Worm (Caenorhabditis elegans) whole organism, young adult: ENCODE data around the gene bli-2.

Experiments
- F33H1.4 ChIP-seq: fragments of 200-800 bp; sonication (Bioruptor generic); IDR thresholded peaks from 2 replicates; pipeline ENCODE4 v1.3.6; 2022; ENCODE audit warnings: missing genetic modification reagents, missing genetic modification characterization, missing compliant biosample characterization
- F49E8.2 ChIP-seq: sonication (generic microtip); optimal IDR thresholded peaks from 3 replicates; lab custom pipeline; 2017; ENCODE audit warnings: missing genetic modification characterization, mild to moderate bottlenecking, missing compliant biosample characterization, antibody characterized with exemption, moderate library complexity; ENCODE audit not compliant: insufficient read depth
- Y53G8AR.9 ChIP-seq: fragments of 200-800 bp; sonication (Bioruptor generic); conservative IDR thresholded peaks from 2 replicates; pipeline ENCODE4 v1.3.6; 2022; ENCODE audit warnings: missing genetic modification reagents, missing genetic modification characterization, missing compliant biosample characterization
- Y56A3A.18 ChIP-seq: fragments of 200-800 bp; sonication (Bioruptor generic); IDR thresholded peaks from 2 replicates; pipeline ENCODE4 v1.3.6; 2022; ENCODE audit warnings: missing genetic modification reagents, missing genetic modification characterization, missing compliant biosample characterization
- ZK185.1 ChIP-seq: sonication (generic microtip); optimal IDR thresholded peaks from 2 replicates; lab custom pipeline; 2016; ENCODE audit warnings: mild to moderate bottlenecking, missing genetic modification characterization, missing compliant biosample characterization; ENCODE audit not compliant: poor library complexity, severe bottlenecking
- attf-3 ChIP-seq: fragments of 200-800 bp; sonication (Bioruptor generic); conservative IDR thresholded peaks from 2 replicates; pipeline ENCODE4 v1.3.6; 2022; ENCODE audit warnings: missing genetic modification reagents, missing genetic modification characterization, missing compliant biosample characterization
- bed-1 ChIP-seq: fragments of 200-800 bp; sonication (Bioruptor generic); IDR thresholded peaks from 2 replicates; pipeline ENCODE4 v1.3.6; 2022; ENCODE audit warnings: missing genetic modification reagents, missing genetic modification characterization, missing compliant biosample characterization
- bed-2 ChIP-seq: fragments of 200-800 bp; sonication (Bioruptor generic); IDR thresholded peaks from 2 replicates; pipeline ENCODE4 v1.3.6; 2022; ENCODE audit warnings: missing genetic modification reagents, missing genetic modification characterization, missing compliant biosample characterization
- ceh-100 ChIP-seq: fragments of 200-800 bp; sonication (Bioruptor generic); IDR thresholded peaks from 2 replicates; pipeline ENCODE4 v1.3.6; 2022; ENCODE audit warnings: missing genetic modification reagents, missing genetic modification characterization, missing compliant biosample characterization
- dox-1 ChIP-seq: fragments of 200-800 bp; sonication (Bioruptor generic); IDR thresholded peaks from 2 replicates; pipeline ENCODE4 v1.3.6; 2022; ENCODE audit warnings: missing genetic modification reagents, missing genetic modification characterization, missing compliant biosample characterization
- ekl-4 ChIP-seq: fragments of 200-800 bp; sonication (Bioruptor generic); IDR thresholded peaks from 2 replicates; pipeline ENCODE4 v1.3.6; 2022; ENCODE audit warnings: missing genetic modification reagents, missing genetic modification characterization, missing compliant biosample characterization
- him-1 ChIP-seq: sonication (generic microtip); optimal IDR thresholded peaks from 2 replicates; lab custom pipeline; 2016; ENCODE audit warnings: missing genotype, missing genetic modification reagents, missing genetic modification characterization, missing compliant biosample characterization
- hlh-12 ChIP-seq: sonication (generic microtip); optimal IDR thresholded peaks from 2 replicates; lab custom pipeline; 2016; ENCODE audit warnings: missing genetic modification characterization, missing compliant biosample characterization
- hmg-1.2 ChIP-seq: fragments of 200-800 bp; sonication (Bioruptor generic); IDR thresholded peaks from 2 replicates; pipeline ENCODE4 v1.3.6; 2022; ENCODE audit warnings: missing genetic modification reagents, missing genetic modification characterization, missing compliant biosample characterization
- hmg-20 ChIP-seq: fragments of 200-800 bp; sonication (Bioruptor generic); IDR thresholded peaks from 2 replicates; pipeline ENCODE4 v1.3.6; 2022; ENCODE audit warnings: missing genetic modification reagents, missing genetic modification characterization, missing compliant biosample characterization
- hrde-1 ChIP-seq: sonication (generic microtip); optimal IDR thresholded peaks from 2 replicates; lab custom pipeline; 2016; ENCODE audit warnings: missing genetic modification characterization, mild to moderate bottlenecking, missing compliant biosample characterization, moderate library complexity, missing genotype, missing genetic modification reagents, borderline replicate concordance
- hsf-1 ChIP-seq: fragments of 200-800 bp; sonication (Bioruptor generic); IDR thresholded peaks from 2 replicates; pipeline ENCODE4 v1.3.6; 2022; ENCODE audit warnings: missing genetic modification reagents, missing genetic modification characterization, missing compliant biosample characterization
- lag-1 ChIP-seq: fragments of 200-800 bp; sonication (Bioruptor generic); IDR thresholded peaks from 2 replicates; pipeline ENCODE4 v1.3.6; 2022; ENCODE audit warnings: missing genetic modification reagents, missing genetic modification characterization, missing compliant biosample characterization
- lin-40 ChIP-seq: sonication (generic microtip); optimal IDR thresholded peaks from 2 replicates; lab custom pipeline; 2016; ENCODE audit warnings: missing genetic modification characterization, mild to moderate bottlenecking, missing compliant biosample characterization, missing genotype, missing genetic modification reagents
- lsy-27 ChIP-seq: sonication (generic microtip); optimal IDR thresholded peaks from 2 replicates; lab custom pipeline; 2017; ENCODE audit warnings: missing genetic modification characterization, mild to moderate bottlenecking, missing compliant biosample characterization, antibody characterized with exemption, missing genotype, borderline replicate concordance; ENCODE audit not compliant: insufficient read depth
- madf-10 ChIP-seq: sonication (generic microtip); optimal IDR thresholded peaks from 2 replicates; lab custom pipeline; 2016; ENCODE audit warnings: mild to moderate bottlenecking, missing genetic modification characterization, missing compliant biosample characterization
- madf-3 ChIP-seq: fragments of 200-800 bp; sonication (Bioruptor generic); IDR thresholded peaks from 2 replicates; pipeline ENCODE4 v1.3.6; 2022; ENCODE audit warnings: missing genetic modification reagents, missing genetic modification characterization, missing compliant biosample characterization
- madf-6 ChIP-seq: fragments of 200-800 bp; sonication (Bioruptor generic); IDR thresholded peaks from 2 replicates; pipeline ENCODE4 v1.3.6; 2022; ENCODE audit warnings: missing genetic modification reagents, missing genetic modification characterization, missing compliant biosample characterization
- madf-8 ChIP-seq: fragments of 200-800 bp; sonication (Bioruptor generic); conservative IDR thresholded peaks from 2 replicates; pipeline ENCODE4 v1.3.6; 2022; ENCODE audit warnings: missing genetic modification reagents, missing genetic modification characterization, missing compliant biosample characterization
- mcd-1 ChIP-seq: fragments of 200-800 bp; sonication (Bioruptor generic); IDR thresholded peaks from 2 replicates; pipeline ENCODE4 v1.3.6; 2022; ENCODE audit warnings: missing genetic modification reagents, missing genetic modification characterization, missing compliant biosample characterization
- nfya-2 ChIP-seq: fragments of 200-800 bp; sonication (Bioruptor generic); IDR thresholded peaks from 2 replicates; pipeline ENCODE4 v1.3.6; 2022; ENCODE audit warnings: missing genetic modification reagents, missing genetic modification characterization, missing compliant biosample characterization
- nfyb-1 ChIP-seq: fragments of 200-800 bp; sonication (Bioruptor generic); IDR thresholded peaks from 2 replicates; pipeline ENCODE4 v1.3.6; 2022; ENCODE audit warnings: missing genetic modification reagents, missing genetic modification characterization, missing compliant biosample characterization
- nhr-120 ChIP-seq: fragments of 200-800 bp; sonication (Bioruptor generic); IDR thresholded peaks from 2 replicates; pipeline ENCODE4 v1.3.6; 2022; ENCODE audit warnings: missing genetic modification characterization, missing compliant biosample characterization
- nhr-27 ChIP-seq: fragments of 200-800 bp; sonication (Bioruptor generic); optimal IDR thresholded peaks from 2 replicates; lab custom pipeline; 2018; ENCODE audit warnings: mild to moderate bottlenecking, missing genetic modification characterization, moderate library complexity, missing compliant biosample characterization
- nhr-80 ChIP-seq: sonication (generic microtip); optimal IDR thresholded peaks from 2 replicates; lab custom pipeline; 2016; ENCODE audit warnings: missing genetic modification characterization, missing compliant biosample characterization
- pbrm-1 ChIP-seq: fragments of 200-800 bp; sonication (Bioruptor generic); IDR thresholded peaks from 2 replicates; pipeline ENCODE4 v1.3.6; 2022; ENCODE audit warnings: missing genetic modification reagents, missing genetic modification characterization, missing compliant biosample characterization
- pha-4 ChIP-seq: fragments of 150-350 bp; sonication (generic microtip); optimal IDR thresholded peaks from 2 replicates; lab custom pipeline; 2014; ENCODE audit warnings: missing biosample characterization, missing genetic modification reagents, missing genetic modification characterization
- rcor-1 ChIP-seq: fragments of 200-800 bp; sonication (Bioruptor generic); IDR thresholded peaks from 2 replicates; pipeline ENCODE4 v1.3.6; 2022; ENCODE audit warnings: missing genetic modification reagents, missing genetic modification characterization, missing compliant biosample characterization
- rec-8 ChIP-seq, 2 experiments: sonication (generic microtip); optimal IDR thresholded peaks; 2 replicates each; lab custom pipeline; 2016; ENCODE audit warnings: mild to moderate bottlenecking in 2 of 2, missing genetic modification characterization in 2 of 2, missing genetic modification reagents in 2 of 2, missing genotype in 2 of 2, missing biosample characterization in 1 of 2, missing compliant biosample characterization in 1 of 2, moderate library complexity in 1 of 2
- repo-1 ChIP-seq: sonication (generic microtip); optimal IDR thresholded peaks from 2 replicates; lab custom pipeline; 2017; ENCODE audit warnings: mild to moderate bottlenecking, missing genetic modification characterization, missing compliant biosample characterization
- rpc-1 ChIP-seq, 2 experiments: fragments of 150-350 bp in 1 of 2; sonication (generic microtip) in 1 of 2; optimal IDR thresholded peaks; 2 replicates each; lab custom pipeline; 2014 to 2018; ENCODE audit warnings: missing biosample characterization in 1 of 2, missing genetic modification characterization in 1 of 2, missing genetic modification reagents in 1 of 2, missing genotype in 1 of 2
- snpc-3.4 ChIP-seq: sonication (generic microtip); optimal IDR thresholded peaks from 2 replicates; lab custom pipeline; 2017; ENCODE audit warnings: missing genetic modification characterization, mild to moderate bottlenecking, missing compliant biosample characterization, antibody characterized with exemption, moderate library complexity, missing genotype, missing genetic modification reagents
- snpc-4 ChIP-seq, 5 experiments: fragments of 150-350 bp in 1 of 5; sonication (generic microtip) in 4 of 5; optimal IDR thresholded peaks; 2 replicates each; lab custom pipeline; 2014 to 2018; ENCODE audit warnings: missing genetic modification characterization in 5 of 5, missing biosample characterization in 3 of 5, antibody characterized with exemption in 2 of 5, mild to moderate bottlenecking in 2 of 5, missing compliant biosample characterization in 2 of 5, missing genotype in 2 of 5, moderate library complexity in 2 of 5, missing genetic modification reagents in 1 of 5
- sptf-2 ChIP-seq: fragments of 200-800 bp; sonication (Bioruptor generic); optimal IDR thresholded peaks from 2 replicates; lab custom pipeline; 2018; ENCODE audit warnings: mild to moderate bottlenecking, missing genetic modification characterization, missing compliant biosample characterization
- tbp1 ChIP-seq: fragments of 200-800 bp; sonication (Bioruptor generic); optimal IDR thresholded peaks from 2 replicates; lab custom pipeline; 2018; ENCODE audit warnings: mild to moderate bottlenecking, missing genetic modification characterization, missing compliant biosample characterization
- tlf-1 ChIP-seq: fragments of 200-800 bp; sonication (Bioruptor generic); optimal IDR thresholded peaks from 2 replicates; lab custom pipeline; 2018; ENCODE audit warnings: mild to moderate bottlenecking, missing genetic modification characterization, missing compliant biosample characterization
- zfh-2 ChIP-seq: fragments of 200-800 bp; sonication (Bioruptor generic); conservative IDR thresholded peaks from 2 replicates; pipeline ENCODE4 v1.3.6; 2022; ENCODE audit warnings: missing genetic modification reagents, missing genetic modification characterization, missing compliant biosample characterization
- ztf-28 ChIP-seq: fragments of 200-800 bp; sonication (Bioruptor generic); IDR thresholded peaks from 2 replicates; pipeline ENCODE4 v1.3.6; 2022; ENCODE audit warnings: missing genetic modification reagents, missing genetic modification characterization, missing compliant biosample characterization
- ztf-6 ChIP-seq: fragments of 200-800 bp; sonication (Bioruptor generic); IDR thresholded peaks from 2 replicates; pipeline ENCODE4 v1.3.6; 2022; ENCODE audit warnings: missing genetic modification reagents, missing genetic modification characterization, missing compliant biosample characterization

The bli-2 gene

DNA sequence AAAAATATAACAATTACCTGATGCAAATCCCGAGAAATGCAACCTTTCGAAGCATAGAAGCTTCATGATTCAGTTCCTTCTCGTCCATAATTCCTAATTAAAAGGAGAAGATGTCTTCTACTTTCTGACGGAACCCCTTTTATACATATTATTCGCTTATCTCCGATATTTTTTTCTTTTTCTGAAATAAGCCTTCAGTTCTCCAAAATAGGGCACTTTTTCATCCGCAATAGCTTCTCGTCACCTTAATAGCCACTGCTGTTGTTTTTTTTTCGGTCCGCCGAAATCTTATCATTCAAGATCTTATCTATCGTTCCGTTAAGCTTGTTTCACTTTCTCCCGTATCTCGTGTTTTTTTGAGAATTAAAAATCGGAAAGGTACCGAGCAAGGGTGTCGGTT, at the start of gene bli-2:
Gene bli-2 (minus strand): TSS at position 101 of the 400 bp plus-strand sequence.
- TF ChIP-seq bed-2 (GFP tag; lab: Robert Waterston, UW) (no peak), madf-10 (tag; lab: Kevin White, UChicago) (no peak), sptf-2 (GFP tag; lab: Kevin White, UChicago) (no peak), ceh-100 (GFP tag; lab: Robert Waterston, UW) (no peak), ztf-28 (GFP tag; lab: Robert Waterston, UW) (no peak), tlf-1 (GFP tag; lab: Kevin White, UChicago) (no peak), hsf-1 (GFP tag; lab: Robert Waterston, UW) (no peak), rpc-1 (optimal IDR thresholded peaks at IDR 0.05; lab: Kevin White, UChicago) (no peak), rpc-1 (tag; optimal IDR thresholded peaks at IDR 0.05; lab: Kevin White, UChicago) (no peak), attf-3 (GFP tag; lab: Robert Waterston, UW) (no peak)

DNA sequence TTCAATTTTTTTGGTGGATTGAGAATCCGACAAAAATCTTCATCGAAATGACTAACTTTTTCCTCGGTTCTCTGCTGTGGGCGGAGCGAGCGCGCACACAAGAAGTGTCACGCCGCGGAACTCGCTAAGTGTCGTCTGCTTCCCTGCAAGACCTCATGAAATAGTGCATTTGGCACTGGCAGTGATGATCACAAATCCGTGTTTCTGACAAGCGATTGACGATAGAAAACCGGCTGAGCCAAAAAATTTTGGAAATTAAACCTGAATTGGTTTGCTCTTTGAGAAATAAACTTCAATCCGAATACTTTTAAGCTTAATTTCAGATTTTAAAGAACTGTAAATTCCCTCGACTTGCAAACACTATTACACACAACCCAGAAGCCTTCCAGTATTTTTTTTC, 49.3 kb upstream of the bli-2 start:
- TF ChIP-seq zfh-2: no peak; the same call in 1 of the 2 replicates
- TF ChIP-seq rcor-1 (GFP tag; lab: Robert Waterston, UW): peak; percentile 48; the same call in 1 of the 2 replicates
- peak; percentile 96 for TF ChIP-seq pbrm-1 (GFP tag; lab: Robert Waterston, UW)
- peak; percentile 66 for TF ChIP-seq hmg-20 (GFP tag; lab: Robert Waterston, UW)
- peak; percentile 71 for TF ChIP-seq repo-1 (tag; lab: Kevin White, UChicago)
- TF ChIP-seq bed-1 (GFP tag; lab: Robert Waterston, UW): no peak
- peak; percentile 10 for TF ChIP-seq ZK185.1 (tag; lab: Kevin White, UChicago)
- peak; percentile 77 for TF ChIP-seq mcd-1 (GFP tag; lab: Robert Waterston, UW)
- peak; percentile 49; the same call in 1 of the 2 replicates for TF ChIP-seq F33H1.4 (GFP tag; lab: Robert Waterston, UW)
- peak; percentile 88 for TF ChIP-seq lsy-27 (tag; lab: Kevin White, UChicago)
- TF ChIP-seq madf-6 (GFP tag; lab: Robert Waterston, UW): peak; percentile 63
- TF ChIP-seq nhr-27: no peak
- peak; percentile 49 for TF ChIP-seq lin-40
- peak; percentile 3 for TF ChIP-seq nhr-80 (tag; lab: Kevin White, UChicago)
- TF ChIP-seq tbp1 (GFP tag; lab: Kevin White, UChicago): peak; percentile 78
- TF ChIP-seq nfya-2 (GFP tag; lab: Robert Waterston, UW): no peak
- TF ChIP-seq ekl-4: peak; percentile 47; the same call in 1 of the 2 replicates
- TF ChIP-seq hmg-1.2: peak; percentile 87
- TF ChIP-seq dox-1 (GFP tag; lab: Robert Waterston, UW): peak; percentile 68
- TF ChIP-seq snpc-4 (GFP tag; optimal IDR thresholded peaks at IDR 0.05; lab: Kevin White, UChicago): peak; percentile 97
- TF ChIP-seq snpc-4 (tag; optimal IDR thresholded peaks at IDR 0.05; lab: Kevin White, UChicago): peak; percentile 98 to 99 (median 98)
- TF ChIP-seq F49E8.2 (tag; lab: Kevin White, UChicago): peak; percentile 64
- peak; percentile 92 for TF ChIP-seq snpc-3.4 (tag; lab: Kevin White, UChicago)
- peak; percentile 88 for TF ChIP-seq him-1 (tag; lab: Kevin White, UChicago)
- TF ChIP-seq nfyb-1 (GFP tag; lab: Robert Waterston, UW): peak; percentile 53
- TF ChIP-seq nhr-120 (GFP tag; lab: Robert Waterston, UW): no peak
- TF ChIP-seq pha-4 (tag; lab: Kevin White, UChicago): no peak
- peak; percentile 72; the same call in 1 of the 2 replicates for TF ChIP-seq Y53G8AR.9
- no peak for TF ChIP-seq lag-1
- no peak for TF ChIP-seq hlh-12 (tag; lab: Kevin White, UChicago)
- TF ChIP-seq madf-8 (GFP tag; lab: Robert Waterston, UW): peak; percentile 34; the same call in 1 of the 2 replicates
- no peak for TF ChIP-seq ztf-6 (GFP tag; lab: Robert Waterston, UW)
- TF ChIP-seq hsf-1 (GFP tag; lab: Robert Waterston, UW): 0 out of 2 replicates have a peak, but pooled peaks have one; percentile 20
- 0 out of 2 replicates have a peak, but pooled peaks have one; percentile 13 for TF ChIP-seq madf-3 (GFP tag; lab: Robert Waterston, UW)
- peak in 1 of 2 experiments; percentile 3 for TF ChIP-seq rec-8 (tag; optimal IDR thresholded peaks at IDR 0.05; lab: Kevin White, UChicago)
- TF ChIP-seq hrde-1 (tag; lab: Kevin White, UChicago): no peak
- peak; percentile 62 for TF ChIP-seq Y56A3A.18 (GFP tag; lab: Robert Waterston, UW)
